Worm (Caenorhabditis elegans): ENCODE measurements around the gene W03A5.6.

ce11 chrIII:5487087-5487603, 46.7 kb upstream of the W03A5.6 start, which contains the start of gene osg-1:
- TF ChIP-seq ceh-31 (tag; optimal IDR thresholded peaks at IDR 0.05) = no peak
- no peak for TF ChIP-seq fkh-10 (GFP tag; optimal IDR thresholded peaks at IDR 0.05)
- TF ChIP-seq ets-4 (tag; optimal IDR thresholded peaks at IDR 0.05) = no peak
- no peak for TF ChIP-seq ama-1 (optimal IDR thresholded peaks at IDR 0.05)
- TF ChIP-seq pha-4 (tag; optimal IDR thresholded peaks at IDR 0.05) = no peak
- no peak for TF ChIP-seq ztf-16 (tag; optimal IDR thresholded peaks at IDR 0.05)
